Worm (Caenorhabditis elegans) whole organism, L2 larva: ENCODE results near the gene kbp-4.
"Not testable (repeated sequence)": the region's sequence is repeated elsewhere in the genome, so short reads cannot be mapped to it uniquely, and the experiment has no call there.

ENCODE experiments used
- C34F6.9 ChIP-seq: fragments of 150-350 bp; optimal IDR thresholded peaks from 2 replicates; lab custom pipeline; 2014; ENCODE audit warnings: missing biosample characterization, missing genetic modification characterization
- F13H6.1 ChIP-seq: sonication (generic microtip); optimal IDR thresholded peaks from 2 replicates; lab custom pipeline; 2016; ENCODE audit warnings: missing genetic modification characterization, missing compliant biosample characterization
- R02D3.7 ChIP-seq: fragments of 150-350 bp; optimal IDR thresholded peaks from 2 replicates; lab custom pipeline; 2014; ENCODE audit warnings: missing biosample characterization, missing genetic modification characterization
- aly-2 ChIP-seq: fragments of 150-350 bp; optimal IDR thresholded peaks from 2 replicates; lab custom pipeline; 2014; ENCODE audit warnings: missing biosample characterization, missing genetic modification characterization
- ama-1 ChIP-seq: fragments of 150-350 bp; optimal IDR thresholded peaks from 2 replicates; lab custom pipeline; 2018; ENCODE audit warnings: inconsistent platforms
- blmp-1 ChIP-seq: sonication (generic microtip); optimal IDR thresholded peaks from 2 replicates; lab custom pipeline; 2017; ENCODE audit warnings: missing genetic modification characterization, mild to moderate bottlenecking, missing compliant biosample characterization, antibody characterized with exemption, moderate library complexity; ENCODE audit not compliant: insufficient read depth
- ceh-16 ChIP-seq: fragments of 150-350 bp; optimal IDR thresholded peaks from 2 replicates; lab custom pipeline; 2014; ENCODE audit warnings: missing biosample characterization, missing genetic modification characterization
- ceh-82 ChIP-seq: fragments of 150-350 bp; optimal IDR thresholded peaks from 2 replicates; lab custom pipeline; 2014; ENCODE audit warnings: missing biosample characterization, missing genetic modification characterization
- crh-2 ChIP-seq: sonication (generic microtip); optimal IDR thresholded peaks from 2 replicates; lab custom pipeline; 2017; ENCODE audit warnings: missing biosample characterization, missing genetic modification characterization
- dmd-4 ChIP-seq: sonication (generic microtip); optimal IDR thresholded peaks from 2 replicates; lab custom pipeline; 2017; ENCODE audit warnings: missing biosample characterization, missing genetic modification characterization
- egl-27 ChIP-seq: sonication (generic microtip); optimal IDR thresholded peaks from 3 replicates; lab custom pipeline; 2017; ENCODE audit warnings: missing biosample characterization, missing genetic modification reagents, missing genetic modification characterization
- elt-1 ChIP-seq: fragments of 150-350 bp; optimal IDR thresholded peaks from 2 replicates; lab custom pipeline; 2014; ENCODE audit warnings: missing biosample characterization, missing genetic modification characterization
- fos-1 ChIP-seq: fragments of 150-350 bp; optimal IDR thresholded peaks from 2 replicates; lab custom pipeline; 2014; ENCODE audit warnings: missing biosample characterization, missing genetic modification characterization
- lin-11 ChIP-seq: fragments of 150-350 bp; sonication (generic microtip); optimal IDR thresholded peaks from 2 replicates; lab custom pipeline; 2014; ENCODE audit warnings: missing biosample characterization, missing genetic modification characterization, inconsistent platforms, mixed read lengths
- lin-39 ChIP-seq: fragments of 150-350 bp; optimal IDR thresholded peaks from 2 replicates; lab custom pipeline; 2014; ENCODE audit warnings: missing biosample characterization, missing genetic modification reagents, missing genetic modification characterization
- lsy-2 ChIP-seq, 2 experiments: fragments of 150-350 bp in 1 of 2; sonication (generic microtip) in 1 of 2; optimal IDR thresholded peaks; 2 replicates each; lab custom pipeline; 2014 to 2017; ENCODE audit warnings: missing biosample characterization in 2 of 2, missing genetic modification characterization in 2 of 2
- mbf-1 ChIP-seq: sonication (generic microtip); optimal IDR thresholded peaks from 2 replicates; lab custom pipeline; 2017; ENCODE audit warnings: missing biosample characterization, missing genetic modification characterization
- mdl-1 ChIP-seq, 2 experiments: fragments of 150-350 bp in 1 of 2; sonication (generic microtip) in 1 of 2; optimal IDR thresholded peaks; 2 replicates each; lab custom pipeline; 2017; ENCODE audit warnings: missing biosample characterization in 2 of 2, missing genetic modification characterization in 2 of 2
- nhr-10 ChIP-seq: sonication (generic microtip); optimal IDR thresholded peaks from 2 replicates; lab custom pipeline; 2017; ENCODE audit warnings: missing biosample characterization, missing genetic modification characterization
- nhr-11 ChIP-seq: fragments of 150-350 bp; optimal IDR thresholded peaks from 2 replicates; lab custom pipeline; 2014; ENCODE audit warnings: missing biosample characterization, missing genetic modification characterization
- nhr-129 ChIP-seq: fragments of 150-350 bp; optimal IDR thresholded peaks from 2 replicates; lab custom pipeline; 2014; ENCODE audit warnings: missing biosample characterization, missing genetic modification characterization
- nhr-21 ChIP-seq: fragments of 150-350 bp; optimal IDR thresholded peaks from 2 replicates; lab custom pipeline; 2014; ENCODE audit warnings: missing biosample characterization, missing genetic modification characterization
- nhr-23 ChIP-seq: fragments of 150-350 bp; optimal IDR thresholded peaks from 2 replicates; lab custom pipeline; 2014; ENCODE audit warnings: missing biosample characterization, missing genetic modification reagents, missing genetic modification characterization
- nhr-237 ChIP-seq: fragments of 150-350 bp; optimal IDR thresholded peaks from 2 replicates; lab custom pipeline; 2014; ENCODE audit warnings: missing biosample characterization, missing genetic modification characterization
- nhr-25 ChIP-seq: fragments of 150-350 bp; sonication (generic microtip); optimal IDR thresholded peaks from 3 replicates; lab custom pipeline; 2014; ENCODE audit warnings: missing biosample characterization, missing genetic modification characterization
- nhr-77 ChIP-seq: fragments of 150-350 bp; optimal IDR thresholded peaks from 2 replicates; lab custom pipeline; 2014; ENCODE audit warnings: missing biosample characterization, missing genetic modification characterization
- peb-1 ChIP-seq: fragments of 150-350 bp; optimal IDR thresholded peaks from 2 replicates; lab custom pipeline; 2014; ENCODE audit warnings: missing biosample characterization, missing genetic modification characterization
- sem-4 ChIP-seq: fragments of 150-350 bp; optimal IDR thresholded peaks from 2 replicates; lab custom pipeline; 2014; ENCODE audit warnings: missing biosample characterization, missing genetic modification reagents, missing genetic modification characterization
- sma-3 ChIP-seq: sonication (generic microtip); optimal IDR thresholded peaks from 2 replicates; lab custom pipeline; 2016; ENCODE audit warnings: missing genetic modification reagents, missing genetic modification characterization, missing compliant biosample characterization
- sma-9 ChIP-seq, 2 experiments: fragments of 150-350 bp in 1 of 2; sonication (generic microtip) in 1 of 2; optimal IDR thresholded peaks; 2 replicates each; lab custom pipeline; 2014 to 2016; ENCODE audit warnings: missing genetic modification characterization in 2 of 2, mild to moderate bottlenecking in 1 of 2, missing biosample characterization in 1 of 2, missing compliant biosample characterization in 1 of 2, missing genetic modification reagents in 1 of 2, moderate library complexity in 1 of 2
- snpc-4 ChIP-seq: fragments of 150-350 bp; optimal IDR thresholded peaks from 2 replicates; lab custom pipeline; 2014; ENCODE audit warnings: missing biosample characterization, missing genetic modification characterization
- unc-39 ChIP-seq: fragments of 150-350 bp; optimal IDR thresholded peaks from 2 replicates; lab custom pipeline; 2014; ENCODE audit warnings: missing biosample characterization, missing genetic modification characterization
- unc-55 ChIP-seq: fragments of 150-350 bp; sonication (generic microtip); optimal IDR thresholded peaks from 3 replicates; lab custom pipeline; 2014; ENCODE audit warnings: missing biosample characterization, missing genetic modification reagents, missing genetic modification characterization
- unc-62 ChIP-seq: fragments of 150-350 bp; optimal IDR thresholded peaks from 2 replicates; lab custom pipeline; 2014; ENCODE audit warnings: missing biosample characterization, missing genetic modification reagents, missing genetic modification characterization
- zag-1 ChIP-seq: fragments of 150-350 bp; optimal IDR thresholded peaks from 2 replicates; lab custom pipeline; 2014; ENCODE audit warnings: missing biosample characterization, missing genetic modification characterization

Gene kbp-4

DNA sequence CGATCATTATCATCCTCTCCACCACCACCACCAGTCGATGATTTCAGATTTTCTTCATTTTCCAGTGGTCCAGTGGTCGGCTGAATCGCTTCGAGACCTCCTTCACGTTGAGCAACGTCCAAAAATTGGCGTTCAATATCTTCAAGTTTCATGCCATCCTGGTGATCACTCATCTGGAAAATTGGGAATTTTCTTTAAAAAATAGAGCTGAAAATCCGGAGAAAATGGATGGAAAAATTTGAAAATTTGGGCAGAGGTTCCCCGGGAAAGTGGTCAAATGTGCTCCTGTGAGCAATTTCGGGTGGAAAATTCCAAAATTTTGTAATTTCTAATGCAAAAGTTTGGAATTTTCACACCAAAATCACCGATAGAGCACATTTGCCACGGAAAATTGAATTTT, 4.3 kb upstream of the kbp-4 start, which contains the start of gene uaf-1:
Gene uaf-1 (minus strand): TSS at position 173 of the 400 bp plus-strand sequence.
- TF ChIP-seq C34F6.9, nhr-21, R02D3.7 (tag; lab: Kevin White, UChicago): not testable (repeated sequence)

DNA sequence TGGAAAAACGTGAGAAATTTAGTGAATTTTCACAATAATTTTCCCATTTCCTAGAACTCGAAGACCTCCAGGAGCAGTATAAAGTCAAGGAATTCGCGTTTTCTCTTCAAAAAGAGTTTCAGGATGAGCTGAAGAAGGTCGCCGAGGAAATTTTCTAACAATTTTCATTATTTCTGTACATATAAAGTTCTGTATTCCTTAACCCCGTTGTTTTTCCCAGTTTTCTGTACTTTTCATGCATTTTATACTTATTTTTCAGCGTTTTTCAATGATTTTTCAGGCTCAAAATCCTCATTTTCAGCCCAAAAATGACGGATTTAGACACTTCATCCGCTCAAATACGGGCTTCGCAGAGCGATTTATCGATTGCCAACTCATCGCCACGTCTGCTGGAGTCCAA, 400 bp downstream of the kbp-4 start, which contains the start of gene par-2:
Gene par-2 (plus strand): TSS at position 301 of the 400 bp plus-strand sequence.
- no peak for TF ChIP-seq ceh-16
- no peak for TF ChIP-seq ama-1 (lab: Kevin White, UChicago)
- TF ChIP-seq lsy-2 (tag; optimal IDR thresholded peaks at IDR 0.05; lab: Kevin White, UChicago) = no peak
- no peak for TF ChIP-seq nhr-25 (tag; lab: Kevin White, UChicago)
- TF ChIP-seq zag-1 (tag; lab: Kevin White, UChicago) = no peak
- no peak for TF ChIP-seq egl-27 (tag; lab: Kevin White, UChicago)
- TF ChIP-seq nhr-23 (tag; lab: Kevin White, UChicago) = no peak
- TF ChIP-seq crh-2 (tag; lab: Kevin White, UChicago) = no peak
- no peak for TF ChIP-seq unc-39 (tag; lab: Kevin White, UChicago)
- no peak for TF ChIP-seq unc-62
- no peak for TF ChIP-seq lin-11
- TF ChIP-seq snpc-4 (tag; lab: Kevin White, UChicago) = no peak
- TF ChIP-seq, all 48 proteins: peak for 0

ce11 chrIII:1084971-1085370, 4.3 kb downstream of the kbp-4 start:
- no peak for TF ChIP-seq nhr-10 (tag; lab: Kevin White, UChicago)
- no peak for TF ChIP-seq nhr-23 (tag; lab: Kevin White, UChicago)
- no peak for TF ChIP-seq ama-1 (lab: Kevin White, UChicago)
- TF ChIP-seq ceh-82 = no peak
- TF ChIP-seq sem-4 (tag; lab: Kevin White, UChicago) = no peak
- TF ChIP-seq lin-11 = no peak
- TF ChIP-seq mbf-1 (tag; lab: Kevin White, UChicago) = no peak
- no peak for TF ChIP-seq sma-9 (GFP tag; optimal IDR thresholded peaks at IDR 0.05; lab: Kevin White, UChicago)
- no peak for TF ChIP-seq sma-9 (tag; optimal IDR thresholded peaks at IDR 0.05; lab: Kevin White, UChicago)
- TF ChIP-seq R02D3.7 (tag; lab: Kevin White, UChicago) = no peak
- no peak for TF ChIP-seq elt-1 (tag; lab: Kevin White, UChicago)
- no peak for TF ChIP-seq mdl-1 (tag; optimal IDR thresholded peaks at IDR 0.05; lab: Kevin White, UChicago)

- TF ChIP-seq nhr-11 = no peak
- TF ChIP-seq lin-11 = no peak
- TF ChIP-seq unc-55 (GFP tag; lab: Kevin White, UChicago) = no peak
- no peak for TF ChIP-seq sem-4 (tag; lab: Kevin White, UChicago)
- no peak for TF ChIP-seq dmd-4 (tag; lab: Kevin White, UChicago)
- TF ChIP-seq C34F6.9 (tag; lab: Kevin White, UChicago) = no peak
- no peak for TF ChIP-seq F13H6.1
Measured at ce11 chrIII:1094391-1094790, 13.7 kb downstream of the kbp-4 start.

DNA sequence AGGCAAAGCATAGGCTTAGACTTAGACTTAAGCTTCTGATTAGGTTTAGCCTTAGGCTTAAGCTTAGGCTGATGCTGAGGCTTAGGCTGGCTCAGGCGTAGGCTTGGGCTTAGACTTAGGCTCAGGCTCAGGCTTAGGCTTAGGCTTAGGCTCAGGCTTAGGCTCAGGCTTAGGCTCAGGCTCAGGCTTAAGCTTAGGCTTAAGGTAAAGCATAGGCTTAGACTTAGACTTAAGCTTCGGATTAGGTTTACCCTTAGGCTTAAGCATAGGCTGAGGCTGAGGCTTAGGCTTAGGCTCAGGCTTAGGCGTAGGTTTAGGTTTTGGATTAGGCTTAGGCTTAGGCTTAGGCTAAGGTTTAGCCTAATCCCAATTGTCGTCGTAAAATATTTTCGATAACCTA, 18.8 kb downstream of the kbp-4 start:
- TF ChIP-seq nhr-21 (tag; lab: Kevin White, UChicago) = no peak
- TF ChIP-seq nhr-237 (tag; lab: Kevin White, UChicago) = no peak
- TF ChIP-seq nhr-11 = no peak
- TF ChIP-seq snpc-4 (tag; lab: Kevin White, UChicago) = no peak

DNA sequence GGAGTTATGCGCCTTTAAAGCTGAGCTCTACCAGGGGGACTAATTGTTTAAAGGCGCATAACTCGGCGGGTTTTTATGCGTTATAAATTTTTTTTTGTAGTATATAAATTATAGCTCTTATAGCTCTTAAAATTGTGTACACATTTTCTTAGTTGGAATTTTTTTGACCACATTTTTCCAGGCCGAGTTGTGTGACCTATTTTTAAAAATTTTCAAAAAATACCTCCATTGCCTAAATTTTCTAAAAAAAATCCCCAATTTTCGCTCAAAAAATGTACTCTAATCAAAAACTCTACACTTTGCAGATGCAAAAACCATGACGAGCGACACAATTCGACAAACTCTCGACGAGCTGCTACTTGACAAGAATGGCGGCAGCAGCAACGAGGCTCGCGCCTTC, 22.2 kb downstream of the kbp-4 start, which contains the start of gene exc-6:
Gene exc-6 (plus strand): TSS at position 301 of the 400 bp plus-strand sequence.
- no peak for TF ChIP-seq sem-4 (tag; lab: Kevin White, UChicago)
- no peak for TF ChIP-seq crh-2 (tag; lab: Kevin White, UChicago)
- TF ChIP-seq fos-1 (tag; lab: Kevin White, UChicago) = no peak
- TF ChIP-seq peb-1 (tag; lab: Kevin White, UChicago) = no peak
- no peak for TF ChIP-seq dmd-4 (tag; lab: Kevin White, UChicago)
- TF ChIP-seq unc-62 = no peak
- TF ChIP-seq ama-1 (lab: Kevin White, UChicago) = no peak
- TF ChIP-seq sma-3 (GFP tag; lab: Kevin White, UChicago) = no peak
- no peak for TF ChIP-seq lin-39
- no peak for TF ChIP-seq nhr-129 (tag; lab: Kevin White, UChicago)
- TF ChIP-seq blmp-1 (tag; lab: Kevin White, UChicago) = no peak
- no peak for TF ChIP-seq nhr-23 (tag; lab: Kevin White, UChicago)
- TF ChIP-seq aly-2 (tag; lab: Kevin White, UChicago) = no peak
- no peak for TF ChIP-seq lsy-2 (tag; optimal IDR thresholded peaks at IDR 0.05; lab: Kevin White, UChicago)
- no peak for TF ChIP-seq nhr-77 (tag; lab: Kevin White, UChicago)
- no peak for TF ChIP-seq unc-55 (GFP tag; lab: Kevin White, UChicago)
